Fruit fly (Drosophila melanogaster): Measurements from ENCODE around the gene Pi3K92E.

The Pi3K92E gene

DNA sequence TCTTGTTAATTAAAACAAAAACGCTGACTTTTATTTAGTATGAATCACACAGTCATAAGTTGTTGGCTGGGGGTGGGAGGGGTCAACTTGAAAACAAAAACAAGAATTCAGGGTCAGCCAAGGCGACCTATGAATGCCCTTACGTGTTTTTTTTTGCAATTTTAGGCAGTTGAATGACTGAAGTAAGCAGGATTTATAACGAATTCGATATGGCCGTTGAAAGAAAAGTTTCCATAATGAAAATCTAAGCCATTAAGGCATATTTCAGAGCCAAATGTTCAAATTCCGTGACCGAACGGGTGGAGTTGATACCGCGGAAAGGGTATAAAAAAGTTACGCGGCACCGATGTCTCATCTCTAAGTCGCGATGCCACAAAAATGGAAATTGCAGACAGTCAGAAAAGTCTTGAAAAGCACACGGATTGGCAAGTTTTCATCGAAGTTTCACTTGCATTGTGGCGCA lies 517 bp downstream of the Pi3K92E start (continued):
- TF ChIP-seq CG16815 (GFP tag; optimal IDR thresholded peaks at IDR 0.05) (peak; percentile 27), CG4404 (GFP tag; IDR thresholded peaks at IDR 0.05) (peak; percentile 43; the same call in 1 of the 2 replicates), Six4 (GFP tag; optimal IDR thresholded peaks at IDR 0.05) (peak; percentile 72), Med (GFP tag) (peak; percentile 95), crc (GFP tag; optimal IDR thresholded peaks at IDR 0.05) (peak; percentile 58), CG11696 (GFP tag; IDR thresholded peaks at IDR 0.05) (no peak), tna (GFP tag; IDR thresholded peaks at IDR 0.05; ENCODE audit: partially characterized antibody) (no peak), NK7.1 (GFP tag; optimal IDR thresholded peaks at IDR 0.05) (peak; percentile 39), ttk (GFP tag; IDR thresholded peaks at IDR 0.05) (peak; percentile 53), chif (GFP tag; optimal IDR thresholded peaks at IDR 0.05) (peak; percentile 59 to 71), MESR4 (GFP tag; optimal IDR thresholded peaks at IDR 0.05) (no peak), CG14014 (GFP tag; IDR thresholded peaks at IDR 0.05) (peak; percentile 68), chm (GFP tag; IDR thresholded peaks at IDR 0.05) (peak; percentile 46; the same call in 1 of the 2 replicates), CG12769 (tag; optimal IDR thresholded peaks at IDR 0.05) (no peak), CG8924 (tag; optimal IDR thresholded peaks at IDR 0.05) (no peak), Atf-2 (GFP tag; optimal IDR thresholded peaks at IDR 0.05) (peak; percentile 38), Fer2 (tag; optimal IDR thresholded peaks at IDR 0.05) (no peak), Dll (GFP tag; IDR thresholded peaks at IDR 0.05; ENCODE audit: partially characterized antibody) (no peak), NC2β (GFP tag; optimal IDR thresholded peaks at IDR 0.05) (peak; percentile 47), Oli (tag; optimal IDR thresholded peaks at IDR 0.05) (no peak), fd96Cb (tag; optimal IDR thresholded peaks at IDR 0.05) (peak; percentile 59), CG7556 (GFP tag; optimal IDR thresholded peaks at IDR 0.05) (peak; percentile 20), CG11085 (GFP tag; IDR thresholded peaks at IDR 0.05) (peak; percentile 46; the same call in 1 of the 2 replicates), ssp (GFP tag; IDR thresholded peaks at IDR 0.05) (0 out of 2 replicates have a peak, but pooled peaks have one; percentile 9), CG17328 (GFP tag; IDR thresholded peaks at IDR 0.05) (peak; percentile 61; the same call in 1 of the 2 replicates), CG13287 (GFP tag; IDR thresholded peaks at IDR 0.05; ENCODE audit: partially characterized antibody) (no peak; the same call in 1 of the 2 replicates), dm (GFP tag; optimal IDR thresholded peaks at IDR 0.05) (peak; percentile 54), klu (GFP tag; IDR thresholded peaks at IDR 0.05) (peak; percentile 48; the same call in 1 of the 2 replicates), YL-1 (GFP tag; optimal IDR thresholded peaks at IDR 0.05) (peak; percentile 64), BEAF-32 (GFP tag; optimal IDR thresholded peaks at IDR 0.05) (no peak), stc (GFP tag; IDR thresholded peaks at IDR 0.05) (peak; percentile 54), Spps (tag; optimal IDR thresholded peaks at IDR 0.05) (peak; percentile 31), ems (GFP tag; optimal IDR thresholded peaks at IDR 0.05) (peak; percentile 45), CG13775 (GFP tag; optimal IDR thresholded peaks at IDR 0.05) (peak; percentile 60), CG16813 (GFP tag; IDR thresholded peaks at IDR 0.05; ENCODE audit: partially characterized antibody) (no peak), Drgx (GFP tag; IDR thresholded peaks at IDR 0.05) (peak; percentile 64), B-H2 (GFP tag; optimal IDR thresholded peaks at IDR 0.05) (no peak), Oaz (GFP tag; IDR thresholded peaks at IDR 0.05) (0 out of 2 replicates have a peak, but pooled peaks have one; percentile 6), Kr (GFP tag; optimal IDR thresholded peaks at IDR 0.05) (peak; percentile 14), Neu2 (GFP tag; optimal IDR thresholded peaks at IDR 0.05; ENCODE audit: borderline replicate concordance) (no peak), Ssrp (tag; optimal IDR thresholded peaks at IDR 0.05) (peak; percentile 57), Vsx1 (GFP tag; optimal IDR thresholded peaks at IDR 0.05) (no peak), CG17359 (tag; optimal IDR thresholded peaks at IDR 0.05) (no peak), CG4617 (GFP tag; optimal IDR thresholded peaks at IDR 0.05; ENCODE audit: borderline replicate concordance) (peak; percentile 70), cas (GFP tag; IDR thresholded peaks at IDR 0.05) (peak; percentile 24; the same call in 1 of the 2 replicates), bab2 (GFP tag; optimal IDR thresholded peaks at IDR 0.05) (peak; percentile 64), danr (GFP tag; IDR thresholded peaks at IDR 0.05) (peak; percentile 34; the same call in 1 of the 2 replicates), lilli (GFP tag; optimal IDR thresholded peaks at IDR 0.05) (peak; percentile 79), CG4730 (GFP tag; IDR thresholded peaks at IDR 0.05) (peak; percentile 64), CG11695 (GFP tag; IDR thresholded peaks at IDR 0.05) (peak; percentile 69; the same call in 1 of the 3 replicates)

Measured in whole organism, embryonic.